Fruit fly (Drosophila melanogaster): ENCODE results near the gene CG13931.

Gene CG13931

dm6 chr3L:1688161-1688560, 14.0 kb downstream of the CG13931 start (continued):
- no peak for TF ChIP-seq CG6792 (GFP tag; optimal IDR thresholded peaks at IDR 0.05)
- peak in 1 of 2 experiments; percentile 19 for TF ChIP-seq salr (GFP tag; optimal IDR thresholded peaks at IDR 0.05)
- TF ChIP-seq Met (GFP tag; optimal IDR thresholded peaks at IDR 0.05): no peak
- TF ChIP-seq fkh (GFP tag; optimal IDR thresholded peaks at IDR 0.05): no peak
- TF ChIP-seq CG34406 (GFP tag; optimal IDR thresholded peaks at IDR 0.05): no peak
- peak; percentile 23 for TF ChIP-seq acj6 (GFP tag; optimal IDR thresholded peaks at IDR 0.05)
- TF ChIP-seq CG32006 (GFP tag; optimal IDR thresholded peaks at IDR 0.05): peak; percentile 81
- TF ChIP-seq CG8632 (GFP tag; optimal IDR thresholded peaks at IDR 0.05): no peak
- no peak for TF ChIP-seq CG11294 (GFP tag; IDR thresholded peaks at IDR 0.05)
- TF ChIP-seq CG10631 (GFP tag; optimal IDR thresholded peaks at IDR 0.05): peak; percentile 14
- TF ChIP-seq ss (GFP tag; optimal IDR thresholded peaks at IDR 0.05): no peak
- no peak for TF ChIP-seq topi (GFP tag; optimal IDR thresholded peaks at IDR 0.05)
- TF ChIP-seq CG6808 (GFP tag; optimal IDR thresholded peaks at IDR 0.05): peak; percentile 15
- no peak for TF ChIP-seq CG6854 (GFP tag; optimal IDR thresholded peaks at IDR 0.05)

- peak; percentile 49 for TF ChIP-seq OdsH (GFP tag; optimal IDR thresholded peaks at IDR 0.05)
- no peak for TF ChIP-seq Hr38 (GFP tag; optimal IDR thresholded peaks at IDR 0.05)
- TF ChIP-seq CG10631 (GFP tag; optimal IDR thresholded peaks at IDR 0.05): peak; percentile 68
- peak; percentile 89 for TF ChIP-seq svp (GFP tag)
- TF ChIP-seq fd59A (GFP tag; optimal IDR thresholded peaks at IDR 0.05): peak; percentile 66
- TF ChIP-seq CG1621 (tag; optimal IDR thresholded peaks at IDR 0.05): peak; percentile 59
- TF ChIP-seq CG6163 (GFP tag; IDR thresholded peaks at IDR 0.05): peak; percentile 87
- peak; percentile 50 for TF ChIP-seq achi (GFP tag; optimal IDR thresholded peaks at IDR 0.05)
- peak; percentile 9 for TF ChIP-seq CG11762 (GFP tag; optimal IDR thresholded peaks at IDR 0.05; ENCODE audit: insufficient read depth)
- peak; percentile 41 for TF ChIP-seq Sox102F (GFP tag; optimal IDR thresholded peaks at IDR 0.05)
- TF ChIP-seq CG8632 (GFP tag; optimal IDR thresholded peaks at IDR 0.05): peak; percentile 36
- peak; percentile 74 for TF ChIP-seq CG6808 (GFP tag; optimal IDR thresholded peaks at IDR 0.05)
- peak; percentile 40 for TF ChIP-seq net (GFP tag; optimal IDR thresholded peaks at IDR 0.05)
- peak; percentile 63 for TF ChIP-seq topi (GFP tag; optimal IDR thresholded peaks at IDR 0.05)
- peak; percentile 66 for TF ChIP-seq CG31627 (GFP tag; optimal IDR thresholded peaks at IDR 0.05)
- TF ChIP-seq Blimp-1 (GFP tag; optimal IDR thresholded peaks at IDR 0.05): peak; percentile 2
- TF ChIP-seq cyc (GFP tag; optimal IDR thresholded peaks at IDR 0.05): peak; percentile 62
- peak; percentile 62 for TF ChIP-seq Hr39 (GFP tag; optimal IDR thresholded peaks at IDR 0.05)
- TF ChIP-seq Smox (GFP tag; optimal IDR thresholded peaks at IDR 0.05): peak; percentile 63
- peak; percentile 36 for TF ChIP-seq CG32006 (GFP tag; optimal IDR thresholded peaks at IDR 0.05)
- peak; percentile 29 for TF ChIP-seq Hr4 (GFP tag; optimal IDR thresholded peaks at IDR 0.05)
- peak; percentile 58 for TF ChIP-seq CG3919 (GFP tag; optimal IDR thresholded peaks at IDR 0.05)
- peak; percentile 47 for TF ChIP-seq acj6 (GFP tag; optimal IDR thresholded peaks at IDR 0.05)
- no peak for TF ChIP-seq Eip93F (GFP tag; optimal IDR thresholded peaks at IDR 0.05)
- TF ChIP-seq CG8319 (GFP tag; optimal IDR thresholded peaks at IDR 0.05): peak; percentile 25
- TF ChIP-seq CG34406 (GFP tag; optimal IDR thresholded peaks at IDR 0.05): peak; percentile 36
- peak; percentile 55 for TF ChIP-seq Eip75B (GFP tag; optimal IDR thresholded peaks at IDR 0.05)
- no peak for TF ChIP-seq CG16779 (tag; optimal IDR thresholded peaks at IDR 0.05)
- TF ChIP-seq ss (GFP tag; optimal IDR thresholded peaks at IDR 0.05): peak; percentile 44 to 66
- peak; percentile 30 to 41 for TF ChIP-seq salr (GFP tag; optimal IDR thresholded peaks at IDR 0.05)
- TF ChIP-seq eg (GFP tag; IDR thresholded peaks at IDR 0.05): peak; percentile 62
- no peak for TF ChIP-seq CG6854 (GFP tag; optimal IDR thresholded peaks at IDR 0.05)
- TF ChIP-seq vri (GFP tag; optimal IDR thresholded peaks at IDR 0.05): peak; percentile 40
- peak; percentile 78 for TF ChIP-seq CG3032 (tag; optimal IDR thresholded peaks at IDR 0.05)
- TF ChIP-seq Sox14 (GFP tag; optimal IDR thresholded peaks at IDR 0.05): peak; percentile 55
- TF ChIP-seq CG15336 (GFP tag; IDR thresholded peaks at IDR 0.05): no peak
- TF ChIP-seq pdm3 (GFP tag; optimal IDR thresholded peaks at IDR 0.05): peak; percentile 47
- peak; percentile 66 for TF ChIP-seq CG6792 (GFP tag; optimal IDR thresholded peaks at IDR 0.05)
- peak; percentile 62 for TF ChIP-seq CG9139 (GFP tag; optimal IDR thresholded peaks at IDR 0.05)
- TF ChIP-seq Gug (GFP tag; IDR thresholded peaks at IDR 0.05): peak; percentile 46; the same call in 1 of the 2 replicates
- TF ChIP-seq Ets96B (tag; optimal IDR thresholded peaks at IDR 0.05): peak; percentile 73
- TF ChIP-seq Met (GFP tag; optimal IDR thresholded peaks at IDR 0.05): peak; percentile 69
- TF ChIP-seq dsx (GFP tag; optimal IDR thresholded peaks at IDR 0.05; ENCODE audit: poor library complexity, severe bottlenecking): peak; percentile 61
- TF ChIP-seq CG8119 (GFP tag; IDR thresholded peaks at IDR 0.05): peak; percentile 53; the same call in 1 of the 3 replicates
- TF ChIP-seq CG4318 (GFP tag; optimal IDR thresholded peaks at IDR 0.05): no peak
- no peak for TF ChIP-seq CG6276 (GFP tag; optimal IDR thresholded peaks at IDR 0.05)
These were observed 19.1 kb downstream of the CG13931 start for dm6 chr3L:1683091-1683490.
